Worm (Caenorhabditis elegans): ENCODE measurements around the gene C04E6.13.

ce11 chrV:5869227-5869626, 43.3 kb upstream of the C04E6.13 start, which contains the start of gene F26F12.4:
- TF ChIP-seq saeg-2 (GFP tag; IDR thresholded peaks at IDR 0.05) (no peak), fos-1 (tag; optimal IDR thresholded peaks at IDR 0.05) (no peak), unc-39 (tag; optimal IDR thresholded peaks at IDR 0.05) (no peak), F44E2.7 (GFP tag; IDR thresholded peaks at IDR 0.05) (no peak), unc-62 (GFP tag; optimal IDR thresholded peaks at IDR 0.05 in 1 of 2) (no peak), unc-62 (tag; optimal IDR thresholded peaks at IDR 0.05) (no peak), nhr-42 (GFP tag; IDR thresholded peaks at IDR 0.05) (no peak)

Measured in whole organism, L4 larva.